Fruit fly (Drosophila melanogaster): ENCODE results near the gene Fibp.

- no peak for TF ChIP-seq CG4496 (GFP tag; IDR thresholded peaks at IDR 0.05)
- TF ChIP-seq CG32121 (GFP tag; IDR thresholded peaks at IDR 0.05): no peak
- no peak for TF ChIP-seq CG14655 (GFP tag; optimal IDR thresholded peaks at IDR 0.05)
- TF ChIP-seq Ets98B (GFP tag; IDR thresholded peaks at IDR 0.05): no peak
- TF ChIP-seq D1 (tag; optimal IDR thresholded peaks at IDR 0.05): no peak
- TF ChIP-seq CG9948 (tag; optimal IDR thresholded peaks at IDR 0.05): no peak
- no peak for TF ChIP-seq CG8301 (tag; optimal IDR thresholded peaks at IDR 0.05)
- no peak for TF ChIP-seq fd96Ca (GFP tag; IDR thresholded peaks at IDR 0.05)
- TF ChIP-seq CG8159 (tag; optimal IDR thresholded peaks at IDR 0.05): no peak
- no peak for TF ChIP-seq Snoo (tag; optimal IDR thresholded peaks at IDR 0.05)
- no peak for TF ChIP-seq gl (tag; optimal IDR thresholded peaks at IDR 0.05)
- no peak for TF ChIP-seq CG34367 (tag; optimal IDR thresholded peaks at IDR 0.05)
Observed at dm6 chr3L:19812491-19812890, 5.3 kb downstream of the Fibp start.
